Fruit fly (Drosophila melanogaster) whole organism, adult: ENCODE data around the gene Ccdc114.

Source experiments
- CG11617 ChIP-seq: fragments of 200-800 bp; sonication (Bioruptor generic); optimal IDR thresholded peaks from 2 replicates; lab custom pipeline; 2017; ENCODE audit warnings: mild to moderate bottlenecking, missing biosample characterization, missing genetic modification reagents, missing genetic modification characterization
- CG12768 ChIP-seq: fragments of 200-800 bp; sonication (Bioruptor generic); optimal IDR thresholded peaks from 2 replicates; lab custom pipeline; 2017; ENCODE audit warnings: missing biosample characterization, missing genetic modification characterization, mild to moderate bottlenecking, moderate library complexity, missing genetic modification reagents
- CG33017 ChIP-seq: fragments of 200-800 bp; sonication (Bioruptor generic); optimal IDR thresholded peaks from 2 replicates; lab custom pipeline; 2018; ENCODE audit warnings: missing biosample characterization, mild to moderate bottlenecking, missing genetic modification characterization, moderate library complexity
- CG7101 ChIP-seq: fragments of 200-800 bp; sonication (Bioruptor generic); optimal IDR thresholded peaks from 2 replicates; lab custom pipeline; 2018; ENCODE audit warnings: missing biosample characterization, mild to moderate bottlenecking, missing genetic modification characterization, moderate library complexity
- Clk ChIP-seq: fragments of 200-800 bp; sonication (Bioruptor generic); optimal IDR thresholded peaks from 2 replicates; lab custom pipeline; 2017; ENCODE audit warnings: missing biosample characterization, missing genetic modification characterization
- Hr96 ChIP-seq: fragments of 200-800 bp; sonication (Bioruptor generic); optimal IDR thresholded peaks from 2 replicates; lab custom pipeline; 2016; ENCODE audit warnings: missing biosample characterization, missing genetic modification characterization
- Mnt ChIP-seq: fragments of 200-800 bp; sonication (Bioruptor generic); optimal IDR thresholded peaks from 2 replicates; lab custom pipeline; 2016; ENCODE audit warnings: missing biosample characterization, mild to moderate bottlenecking, missing genetic modification characterization
- bab1 ChIP-seq: fragments of 200-800 bp; sonication (Bioruptor generic); optimal IDR thresholded peaks from 3 replicates; lab custom pipeline; 2019; ENCODE audit warnings: missing biosample characterization, mild to moderate bottlenecking, missing genetic modification characterization, moderate library complexity
- cic ChIP-seq: fragments of 200-800 bp; sonication (Bioruptor generic); optimal IDR thresholded peaks from 2 replicates; lab custom pipeline; 2017; ENCODE audit warnings: missing biosample characterization, mild to moderate bottlenecking, missing genetic modification characterization, moderate library complexity
- cnc ChIP-seq, 2 experiments: fragments of >200 bp; optimal IDR thresholded peaks; 2 replicates each; lab custom pipeline; 2017
- pad ChIP-seq: fragments of 200-800 bp; sonication (Bioruptor generic); optimal IDR thresholded peaks from 3 replicates; lab custom pipeline; 2017; ENCODE audit warnings: missing biosample characterization, missing genetic modification characterization, mild to moderate bottlenecking, moderate library complexity, missing genetic modification reagents
- tj ChIP-seq: fragments of 200-800 bp; sonication (Bioruptor generic); optimal IDR thresholded peaks from 3 replicates; lab custom pipeline; 2017; ENCODE audit warnings: missing biosample characterization, mild to moderate bottlenecking, missing genetic modification characterization, moderate library complexity
- toe ChIP-seq: fragments of 200-800 bp; sonication (Bioruptor generic); optimal IDR thresholded peaks from 2 replicates; lab custom pipeline; 2016; ENCODE audit warnings: missing biosample characterization, missing genetic modification characterization

dm6 chr3R:16632698-16633097 lies 8.2 kb upstream of the Ccdc114 start:
- TF ChIP-seq Hr96 (GFP tag; lab: Kevin White, UChicago) (no peak), CG12768 (GFP tag; lab: Kevin White, UChicago) (no peak), CG11617 (GFP tag; lab: Kevin White, UChicago) (no peak), Clk (GFP tag; lab: Kevin White, UChicago) (no peak), cnc (optimal IDR thresholded peaks at IDR 0.05; lab: Kevin White, UChicago) (no peak), cic (GFP tag; lab: Kevin White, UChicago) (no peak), tj (GFP tag; lab: Kevin White, UChicago) (no peak), pad (GFP tag; lab: Kevin White, UChicago) (no peak), CG33017 (tag; lab: Kevin White, UChicago) (no peak), toe (no peak), Mnt (GFP tag; lab: Kevin White, UChicago) (no peak), CG7101 (tag; lab: Kevin White, UChicago) (no peak), bab1 (no peak)
